Fruit fly (Drosophila melanogaster): Measurements from ENCODE around the gene rau.

The rau gene

dm6 chr2L:5823704-5824103 is 55.6 kb downstream of the rau start, which contains the start of gene TrissinR:
Gene TrissinR (plus strand): TSS chr2L:5824004.
- no peak for TF ChIP-seq svp (GFP tag)
- TF ChIP-seq net (GFP tag; optimal IDR thresholded peaks at IDR 0.05) = no peak
- no peak for TF ChIP-seq Eip93F (GFP tag; optimal IDR thresholded peaks at IDR 0.05)
- TF ChIP-seq CG16779 (tag; optimal IDR thresholded peaks at IDR 0.05) = no peak
- TF ChIP-seq Smox (GFP tag; optimal IDR thresholded peaks at IDR 0.05) = no peak
- TF ChIP-seq CG10631 (GFP tag; optimal IDR thresholded peaks at IDR 0.05) = no peak
- no peak for TF ChIP-seq CG8119 (GFP tag; IDR thresholded peaks at IDR 0.05)
- TF ChIP-seq Hr4 (GFP tag; optimal IDR thresholded peaks at IDR 0.05) = no peak
- TF ChIP-seq Ets96B (tag; optimal IDR thresholded peaks at IDR 0.05) = no peak
- TF ChIP-seq eg (GFP tag; IDR thresholded peaks at IDR 0.05) = no peak
- no peak for TF ChIP-seq CG3919 (GFP tag; optimal IDR thresholded peaks at IDR 0.05)

- TF ChIP-seq lz (GFP tag; optimal IDR thresholded peaks at IDR 0.05) = no peak
- TF ChIP-seq Smox (GFP tag; optimal IDR thresholded peaks at IDR 0.05) = no peak
- TF ChIP-seq fkh (GFP tag; optimal IDR thresholded peaks at IDR 0.05) = no peak
- no peak for TF ChIP-seq Gug (GFP tag; IDR thresholded peaks at IDR 0.05)
- TF ChIP-seq Sox15 (GFP tag; optimal IDR thresholded peaks at IDR 0.05) = no peak
- TF ChIP-seq CG3032 (tag; optimal IDR thresholded peaks at IDR 0.05) = no peak
- no peak for TF ChIP-seq esn (GFP tag; optimal IDR thresholded peaks at IDR 0.05)
- TF ChIP-seq spab (GFP tag; optimal IDR thresholded peaks at IDR 0.05) = no peak
- no peak for TF ChIP-seq CG8632 (GFP tag; optimal IDR thresholded peaks at IDR 0.05)
- no peak for TF ChIP-seq fd85E (GFP tag; optimal IDR thresholded peaks at IDR 0.05)
- TF ChIP-seq OdsH (GFP tag; optimal IDR thresholded peaks at IDR 0.05) = no peak
- no peak for TF ChIP-seq dac (GFP tag; optimal IDR thresholded peaks at IDR 0.05)
- TF ChIP-seq Met (GFP tag; optimal IDR thresholded peaks at IDR 0.05) = no peak
- TF ChIP-seq CG6854 (GFP tag; optimal IDR thresholded peaks at IDR 0.05) = no peak
- TF ChIP-seq vri (GFP tag; optimal IDR thresholded peaks at IDR 0.05) = no peak
- TF ChIP-seq CG8119 (GFP tag; IDR thresholded peaks at IDR 0.05) = no peak
- TF ChIP-seq CG34406 (GFP tag; optimal IDR thresholded peaks at IDR 0.05) = no peak
- TF ChIP-seq CG9139 (GFP tag; optimal IDR thresholded peaks at IDR 0.05) = no peak
Measured at dm6 chr2L:5820930-5821329, 58.4 kb downstream of the rau start.

dm6 chr2L:5818343-5818742 is 61.0 kb downstream of the rau start, which contains the start of gene COX6CL:
Gene COX6CL (minus strand): TSS chr2L:5818443.
- TF ChIP-seq fkh (GFP tag; optimal IDR thresholded peaks at IDR 0.05) = no peak
- no peak for TF ChIP-seq CG11902 (GFP tag; optimal IDR thresholded peaks at IDR 0.05)
- no peak for TF ChIP-seq CG31627 (GFP tag; optimal IDR thresholded peaks at IDR 0.05)
- no peak for TF ChIP-seq CG1621 (tag; optimal IDR thresholded peaks at IDR 0.05)
- TF ChIP-seq Hr38 (GFP tag; optimal IDR thresholded peaks at IDR 0.05) = no peak
- TF ChIP-seq CG3032 (tag; optimal IDR thresholded peaks at IDR 0.05) = no peak
- no peak for TF ChIP-seq salr (GFP tag; optimal IDR thresholded peaks at IDR 0.05)

dm6 chr2L:5811274-5811673 is 68.0 kb downstream of the rau start, which contains the start of gene CG43307:
Gene CG43307 (plus strand): TSS chr2L:5811574.
- TF ChIP-seq vri (GFP tag; optimal IDR thresholded peaks at IDR 0.05) (no peak), CG8632 (GFP tag; optimal IDR thresholded peaks at IDR 0.05) (no peak), fd59A (GFP tag; optimal IDR thresholded peaks at IDR 0.05) (no peak), Gug (GFP tag; IDR thresholded peaks at IDR 0.05) (no peak), Ets21C (GFP tag; optimal IDR thresholded peaks at IDR 0.05) (no peak), spab (GFP tag; optimal IDR thresholded peaks at IDR 0.05) (no peak), Hr38 (GFP tag; optimal IDR thresholded peaks at IDR 0.05) (no peak), net (GFP tag; optimal IDR thresholded peaks at IDR 0.05) (no peak)

All from whole organism, prepupa.